Worm (Caenorhabditis elegans): ENCODE results near the gene K08C7.1.

- TF ChIP-seq vab-15 (tag; optimal IDR thresholded peaks at IDR 0.05) (no peak), nhr-28 (tag; optimal IDR thresholded peaks at IDR 0.05) (no peak), ceh-82 (tag; optimal IDR thresholded peaks at IDR 0.05) (no peak), mep-1 (tag; optimal IDR thresholded peaks at IDR 0.05) (no peak), zip-4 (GFP tag; optimal IDR thresholded peaks at IDR 0.05) (no peak), nhr-237 (tag; optimal IDR thresholded peaks at IDR 0.05) (no peak), hlh-17 (GFP tag; optimal IDR thresholded peaks at IDR 0.05; ENCODE audit: borderline replicate concordance) (no peak), C34B4.2 (tag; optimal IDR thresholded peaks at IDR 0.05) (no peak), snpc-4 (tag; optimal IDR thresholded peaks at IDR 0.05) (no peak), unc-130 (tag; optimal IDR thresholded peaks at IDR 0.05) (no peak), fkh-10 (GFP tag; optimal IDR thresholded peaks at IDR 0.05) (no peak), elt-2 (tag; optimal IDR thresholded peaks at IDR 0.05) (no peak), fkh-4 (tag; optimal IDR thresholded peaks at IDR 0.05; ENCODE audit: borderline replicate concordance) (no peak), nhr-47 (tag; optimal IDR thresholded peaks at IDR 0.05) (peak; percentile 41)
Observed at ce11 chrIV:10688972-10689567, 32.5 kb downstream of the K08C7.1 start, which contains the start of gene R102.3.
